Fruit fly (Drosophila melanogaster): ENCODE results near the gene CG18641.

CG18641 gene

dm6 chr2L:2364200-2364754 lies 50.8 kb downstream of the CG18641 start (continued):
- TF ChIP-seq chif (GFP tag; optimal IDR thresholded peaks at IDR 0.05) (no peak), CG8478 (optimal IDR thresholded peaks at IDR 0.05) (peak; percentile 95), CG12299 (tag; optimal IDR thresholded peaks at IDR 0.05) (no peak), Abd-B (GFP tag; optimal IDR thresholded peaks at IDR 0.05) (peak; percentile 22), chm (GFP tag; IDR thresholded peaks at IDR 0.05) (0 out of 2 replicates have a peak, but pooled peaks have one; percentile 9), h (optimal IDR thresholded peaks at IDR 0.05) (no peak), esg (GFP tag; conservative IDR thresholded peaks at IDR 0.05) (peak; percentile 36; the same call in 1 of the 2 replicates), tna (GFP tag; IDR thresholded peaks at IDR 0.05; ENCODE audit: partially characterized antibody) (peak; percentile 20; the same call in 1 of the 2 replicates), inv (GFP tag; IDR thresholded peaks at IDR 0.05; ENCODE audit: partially characterized antibody) (0 out of 2 replicates have a peak, but pooled peaks have one; percentile 28), zf30C (GFP tag; optimal IDR thresholded peaks at IDR 0.05) (no peak), run (tag; optimal IDR thresholded peaks at IDR 0.05) (no peak), HLH3B (GFP tag; IDR thresholded peaks at IDR 0.05) (no peak), CG32532 (GFP tag; IDR thresholded peaks at IDR 0.05) (peak; percentile 45; the same call in 1 of the 2 replicates), YL-1 (GFP tag; optimal IDR thresholded peaks at IDR 0.05) (peak; percentile 68), CG8944 (GFP tag; optimal IDR thresholded peaks at IDR 0.05) (no peak), Med (GFP tag) (peak; percentile 84), Doc2 (GFP tag; IDR thresholded peaks at IDR 0.05) (no peak), MESR4 (GFP tag; optimal IDR thresholded peaks at IDR 0.05) (peak; percentile 88), CG3847 (GFP tag; IDR thresholded peaks at IDR 0.05) (no peak), H2.0 (GFP tag; IDR thresholded peaks at IDR 0.05) (no peak), mam (GFP tag; optimal IDR thresholded peaks at IDR 0.05) (no peak), ro (GFP tag; IDR thresholded peaks at IDR 0.05) (no peak), otp (GFP tag; IDR thresholded peaks at IDR 0.05) (0 out of 3 replicates have a peak, but pooled peaks have one; percentile 46), zen (tag; optimal IDR thresholded peaks at IDR 0.05) (no peak), tll (GFP tag; optimal IDR thresholded peaks at IDR 0.05) (peak in 1 of 2 experiments; percentile 27), CG6791 (GFP tag; IDR thresholded peaks at IDR 0.05; ENCODE audit: partially characterized antibody) (peak; percentile 67), vvl (GFP tag; IDR thresholded peaks at IDR 0.05) (no peak), gsb-n (tag; optimal IDR thresholded peaks at IDR 0.05) (no peak), E2f1 (GFP tag; IDR thresholded peaks at IDR 0.05) (no peak), Trl (optimal IDR thresholded peaks at IDR 0.05) (peak in 1 of 2 experiments; percentile 21), Trl (GFP tag; optimal IDR thresholded peaks at IDR 0.05) (peak; percentile 20), NK7.1 (GFP tag; optimal IDR thresholded peaks at IDR 0.05) (no peak), Lhr (GFP tag; optimal IDR thresholded peaks at IDR 0.05) (no peak), seq (GFP tag; IDR thresholded peaks at IDR 0.05) (no peak), pho (GFP tag; optimal IDR thresholded peaks at IDR 0.05) (no peak), cg (GFP tag; optimal IDR thresholded peaks at IDR 0.05) (peak; percentile 51), CG4282 (GFP tag; optimal IDR thresholded peaks at IDR 0.05) (peak; percentile 88), Hr39 (optimal IDR thresholded peaks at IDR 0.05) (no peak), D (optimal IDR thresholded peaks at IDR 0.05) (peak; percentile 41), D (GFP tag; optimal IDR thresholded peaks at IDR 0.05) (no peak), hb (GFP tag; IDR thresholded peaks at IDR 0.05; ENCODE audit: partially characterized antibody) (peak; percentile 63; the same call in 1 of the 3 replicates), Rx (GFP tag; IDR thresholded peaks at IDR 0.05) (no peak), Mad (GFP tag; optimal IDR thresholded peaks at IDR 0.05) (no peak), pnt (GFP tag; optimal IDR thresholded peaks at IDR 0.05) (no peak), CG16779 (GFP tag; IDR thresholded peaks at IDR 0.05) (no peak), unpg (GFP tag; optimal IDR thresholded peaks at IDR 0.05) (no peak), onecut (GFP tag; IDR thresholded peaks at IDR 0.05) (no peak), Scr (GFP tag; IDR thresholded peaks at IDR 0.05; ENCODE audit: partially characterized antibody) (0 out of 2 replicates have a peak, but pooled peaks have one; percentile 26), Rfx (GFP tag; IDR thresholded peaks at IDR 0.05) (peak; percentile 26), HmgZ (tag; optimal IDR thresholded peaks at IDR 0.05) (no peak), ems (GFP tag; optimal IDR thresholded peaks at IDR 0.05) (no peak), nerfin-2 (GFP tag; IDR thresholded peaks at IDR 0.05; ENCODE audit: partially characterized antibody) (peak; percentile 47)

Measured in whole organism, embryonic.